Worm (Caenorhabditis elegans) whole organism, young adult: ENCODE measurements around the gene strm-1.

ENCODE experiments used
- C06A6.2 ChIP-seq: fragments of 200-800 bp; sonication (Bioruptor generic); conservative IDR thresholded peaks from 2 replicates; pipeline ENCODE4 v1.3.6; 2022; ENCODE audit warnings: missing genetic modification characterization, missing compliant biosample characterization
- F49E8.2 ChIP-seq: sonication (generic microtip); optimal IDR thresholded peaks from 3 replicates; lab custom pipeline; 2017; ENCODE audit warnings: missing genetic modification characterization, mild to moderate bottlenecking, missing compliant biosample characterization, antibody characterized with exemption, moderate library complexity; ENCODE audit not compliant: insufficient read depth
- F55B11.4 ChIP-seq: sonication (generic microtip); optimal IDR thresholded peaks from 2 replicates; lab custom pipeline; 2016; ENCODE audit warnings: missing compliant biosample characterization, missing genetic modification characterization, borderline replicate concordance; ENCODE audit not compliant: insufficient read depth
- K11D2.4 ChIP-seq: fragments of 200-800 bp; sonication (Bioruptor generic); IDR thresholded peaks from 2 replicates; pipeline ENCODE4 v1.3.6; 2022; ENCODE audit warnings: missing genetic modification reagents, missing genetic modification characterization, missing compliant biosample characterization
- Y53F4B.3 ChIP-seq: fragments of 200-800 bp; sonication (Bioruptor generic); IDR thresholded peaks from 2 replicates; pipeline ENCODE4 v1.3.6; 2022; ENCODE audit warnings: missing genetic modification reagents, missing genetic modification characterization, missing compliant biosample characterization
- Y53G8AR.9 ChIP-seq: fragments of 200-800 bp; sonication (Bioruptor generic); conservative IDR thresholded peaks from 2 replicates; pipeline ENCODE4 v1.3.6; 2022; ENCODE audit warnings: missing genetic modification reagents, missing genetic modification characterization, missing compliant biosample characterization
- Y56A3A.18 ChIP-seq: fragments of 200-800 bp; sonication (Bioruptor generic); IDR thresholded peaks from 2 replicates; pipeline ENCODE4 v1.3.6; 2022; ENCODE audit warnings: missing genetic modification reagents, missing genetic modification characterization, missing compliant biosample characterization
- ama-1 ChIP-seq, 3 experiments: fragments of 150-350 bp in 1 of 3; sonication (generic microtip) in 2 of 3; optimal IDR thresholded peaks; 2 replicates each; lab custom pipeline; 2014 to 2018; ENCODE audit warnings: missing biosample characterization in 2 of 3, missing genetic modification characterization in 2 of 3, missing genetic modification reagents in 2 of 3
- aptf-3 ChIP-seq: fragments of 200-800 bp; sonication (Bioruptor generic); IDR thresholded peaks from 2 replicates; pipeline ENCODE4 v1.3.6; 2022; ENCODE audit warnings: missing genetic modification characterization, missing compliant biosample characterization
- athp-1 ChIP-seq: sonication (generic microtip); optimal IDR thresholded peaks from 2 replicates; lab custom pipeline; 2017; ENCODE audit warnings: mild to moderate bottlenecking, missing genetic modification characterization, missing compliant biosample characterization
- attf-3 ChIP-seq: fragments of 200-800 bp; sonication (Bioruptor generic); conservative IDR thresholded peaks from 2 replicates; pipeline ENCODE4 v1.3.6; 2022; ENCODE audit warnings: missing genetic modification reagents, missing genetic modification characterization, missing compliant biosample characterization
- attf-5 ChIP-seq: fragments of 200-800 bp; sonication (Bioruptor generic); optimal IDR thresholded peaks from 2 replicates; lab custom pipeline; 2018; ENCODE audit warnings: mild to moderate bottlenecking, missing genetic modification characterization, missing compliant biosample characterization
- attf-6 ChIP-seq: fragments of 200-800 bp; sonication (Bioruptor generic); IDR thresholded peaks from 2 replicates; pipeline ENCODE4 v1.3.6; 2022; ENCODE audit warnings: missing genetic modification reagents, missing genetic modification characterization, missing compliant biosample characterization
- cebp-1 ChIP-seq, 2 experiments: fragments of 200-800 bp in 1 of 2; sonication (Bioruptor generic) in 1 of 2; sonication (generic microtip) in 1 of 2; IDR thresholded peaks in 1 of 2; optimal IDR thresholded peaks in 1 of 2; 2 replicates each; pipeline versions ENCODE4 v1.3.6 to Lab custom; 2017 to 2022; ENCODE audit warnings: missing compliant biosample characterization in 2 of 2, missing genetic modification characterization in 2 of 2, mild to moderate bottlenecking in 1 of 2, missing genetic modification reagents in 1 of 2, moderate library complexity in 1 of 2
- ceh-100 ChIP-seq: fragments of 200-800 bp; sonication (Bioruptor generic); IDR thresholded peaks from 2 replicates; pipeline ENCODE4 v1.3.6; 2022; ENCODE audit warnings: missing genetic modification reagents, missing genetic modification characterization, missing compliant biosample characterization
- ceh-27 ChIP-seq: fragments of 200-800 bp; sonication (Bioruptor generic); optimal IDR thresholded peaks from 2 replicates; lab custom pipeline; 2018; ENCODE audit warnings: mild to moderate bottlenecking, missing genetic modification characterization, moderate library complexity, missing compliant biosample characterization
- ceh-79 ChIP-seq: sonication (generic microtip); optimal IDR thresholded peaks from 2 replicates; lab custom pipeline; 2017; ENCODE audit warnings: mild to moderate bottlenecking, missing genetic modification characterization, missing compliant biosample characterization
- dox-1 ChIP-seq: fragments of 200-800 bp; sonication (Bioruptor generic); IDR thresholded peaks from 2 replicates; pipeline ENCODE4 v1.3.6; 2022; ENCODE audit warnings: missing genetic modification reagents, missing genetic modification characterization, missing compliant biosample characterization
- dpff-1 ChIP-seq: sonication (generic microtip); optimal IDR thresholded peaks from 2 replicates; lab custom pipeline; 2017; ENCODE audit warnings: mild to moderate bottlenecking, missing genetic modification characterization, missing compliant biosample characterization
- egrh-3 ChIP-seq: fragments of 200-800 bp; sonication (Bioruptor generic); IDR thresholded peaks from 2 replicates; pipeline ENCODE4 v1.3.6; 2022; ENCODE audit warnings: missing genetic modification reagents, missing genetic modification characterization, missing compliant biosample characterization
- ekl-4 ChIP-seq: fragments of 200-800 bp; sonication (Bioruptor generic); IDR thresholded peaks from 2 replicates; pipeline ENCODE4 v1.3.6; 2022; ENCODE audit warnings: missing genetic modification reagents, missing genetic modification characterization, missing compliant biosample characterization
- ets-4 ChIP-seq: fragments of 200-800 bp; sonication (Bioruptor generic); optimal IDR thresholded peaks from 2 replicates; lab custom pipeline; 2018; ENCODE audit warnings: mild to moderate bottlenecking, missing genetic modification characterization, missing compliant biosample characterization
- fkh-3 ChIP-seq: sonication (generic microtip); optimal IDR thresholded peaks from 2 replicates; lab custom pipeline; 2016; ENCODE audit warnings: mild to moderate bottlenecking, missing genetic modification characterization, missing compliant biosample characterization
- him-1 ChIP-seq: sonication (generic microtip); optimal IDR thresholded peaks from 2 replicates; lab custom pipeline; 2016; ENCODE audit warnings: missing genotype, missing genetic modification reagents, missing genetic modification characterization, missing compliant biosample characterization
- hlh-26 ChIP-seq: fragments of 200-800 bp; sonication (Bioruptor generic); conservative IDR thresholded peaks from 2 replicates; pipeline ENCODE4 v1.3.6; 2022; ENCODE audit warnings: missing genetic modification reagents, missing genetic modification characterization, missing compliant biosample characterization
- hmg-20 ChIP-seq: fragments of 200-800 bp; sonication (Bioruptor generic); IDR thresholded peaks from 2 replicates; pipeline ENCODE4 v1.3.6; 2022; ENCODE audit warnings: missing genetic modification reagents, missing genetic modification characterization, missing compliant biosample characterization
- hsf-1 ChIP-seq: fragments of 200-800 bp; sonication (Bioruptor generic); IDR thresholded peaks from 2 replicates; pipeline ENCODE4 v1.3.6; 2022; ENCODE audit warnings: missing genetic modification reagents, missing genetic modification characterization, missing compliant biosample characterization
- let-526 ChIP-seq: fragments of 200-800 bp; sonication (Bioruptor generic); IDR thresholded peaks from 2 replicates; pipeline ENCODE4 v1.3.6; 2022; ENCODE audit warnings: missing genetic modification reagents, missing genetic modification characterization, missing compliant biosample characterization
- lin-35 ChIP-seq, 3 experiments: fragments of 150-350 bp in 2 of 3; sonication (generic microtip) in 1 of 3; optimal IDR thresholded peaks; 2 replicates each; lab custom pipeline; 2014 to 2018; ENCODE audit warnings: missing biosample characterization in 3 of 3, missing genetic modification characterization in 3 of 3, missing genetic modification reagents in 3 of 3
- lin-40 ChIP-seq: sonication (generic microtip); optimal IDR thresholded peaks from 2 replicates; lab custom pipeline; 2016; ENCODE audit warnings: missing genetic modification characterization, mild to moderate bottlenecking, missing compliant biosample characterization, missing genotype, missing genetic modification reagents
- lsl-1 ChIP-seq: fragments of 200-800 bp; sonication (Bioruptor generic); optimal IDR thresholded peaks from 2 replicates; lab custom pipeline; 2018; ENCODE audit warnings: mild to moderate bottlenecking, missing genetic modification characterization, moderate library complexity, missing compliant biosample characterization
- mxl-1 ChIP-seq: sonication (generic microtip); optimal IDR thresholded peaks from 2 replicates; lab custom pipeline; 2016; ENCODE audit warnings: missing genetic modification characterization, missing compliant biosample characterization
- nfya-1 ChIP-seq: sonication (generic microtip); optimal IDR thresholded peaks from 2 replicates; lab custom pipeline; 2017; ENCODE audit warnings: antibody characterized with exemption, missing compliant biosample characterization, missing genetic modification characterization, borderline replicate concordance; ENCODE audit not compliant: insufficient read depth
- nhr-120 ChIP-seq: fragments of 200-800 bp; sonication (Bioruptor generic); IDR thresholded peaks from 2 replicates; pipeline ENCODE4 v1.3.6; 2022; ENCODE audit warnings: missing genetic modification characterization, missing compliant biosample characterization
- nhr-90 ChIP-seq: sonication (generic microtip); optimal IDR thresholded peaks from 2 replicates; lab custom pipeline; 2016; ENCODE audit warnings: missing genotype, mild to moderate bottlenecking, missing genetic modification characterization, missing compliant biosample characterization
- pbrm-1 ChIP-seq: fragments of 200-800 bp; sonication (Bioruptor generic); IDR thresholded peaks from 2 replicates; pipeline ENCODE4 v1.3.6; 2022; ENCODE audit warnings: missing genetic modification reagents, missing genetic modification characterization, missing compliant biosample characterization
- pha-4 ChIP-seq: fragments of 150-350 bp; sonication (generic microtip); optimal IDR thresholded peaks from 2 replicates; lab custom pipeline; 2014; ENCODE audit warnings: missing biosample characterization, missing genetic modification reagents, missing genetic modification characterization
- somi-1 ChIP-seq: fragments of 200-800 bp; sonication (Bioruptor generic); optimal IDR thresholded peaks from 2 replicates; lab custom pipeline; 2018; ENCODE audit warnings: mild to moderate bottlenecking, missing genetic modification characterization, missing compliant biosample characterization
- sptf-2 ChIP-seq: fragments of 200-800 bp; sonication (Bioruptor generic); optimal IDR thresholded peaks from 2 replicates; lab custom pipeline; 2018; ENCODE audit warnings: mild to moderate bottlenecking, missing genetic modification characterization, missing compliant biosample characterization
- tlf-1 ChIP-seq: fragments of 200-800 bp; sonication (Bioruptor generic); optimal IDR thresholded peaks from 2 replicates; lab custom pipeline; 2018; ENCODE audit warnings: mild to moderate bottlenecking, missing genetic modification characterization, missing compliant biosample characterization
- unc-130 ChIP-seq: sonication (generic microtip); optimal IDR thresholded peaks from 2 replicates; lab custom pipeline; 2016; ENCODE audit warnings: missing genetic modification reagents, missing genetic modification characterization, missing compliant biosample characterization
- zfh-2 ChIP-seq: fragments of 200-800 bp; sonication (Bioruptor generic); conservative IDR thresholded peaks from 2 replicates; pipeline ENCODE4 v1.3.6; 2022; ENCODE audit warnings: missing genetic modification reagents, missing genetic modification characterization, missing compliant biosample characterization
- zim-3 ChIP-seq: sonication (generic microtip); optimal IDR thresholded peaks from 2 replicates; lab custom pipeline; 2017; ENCODE audit warnings: mild to moderate bottlenecking, missing genetic modification characterization, moderate library complexity, missing compliant biosample characterization
- ztf-18 ChIP-seq: sonication (generic microtip); optimal IDR thresholded peaks from 2 replicates; lab custom pipeline; 2016; ENCODE audit warnings: missing genotype, mild to moderate bottlenecking, missing genetic modification characterization, missing compliant biosample characterization
- ztf-25 ChIP-seq: fragments of 200-800 bp; sonication (Bioruptor generic); IDR thresholded peaks from 2 replicates; pipeline ENCODE4 v1.3.6; 2022; ENCODE audit warnings: missing genetic modification reagents, missing genetic modification characterization, missing compliant biosample characterization
- ztf-6 ChIP-seq: fragments of 200-800 bp; sonication (Bioruptor generic); IDR thresholded peaks from 2 replicates; pipeline ENCODE4 v1.3.6; 2022; ENCODE audit warnings: missing genetic modification reagents, missing genetic modification characterization, missing compliant biosample characterization

strm-1 gene

DNA sequence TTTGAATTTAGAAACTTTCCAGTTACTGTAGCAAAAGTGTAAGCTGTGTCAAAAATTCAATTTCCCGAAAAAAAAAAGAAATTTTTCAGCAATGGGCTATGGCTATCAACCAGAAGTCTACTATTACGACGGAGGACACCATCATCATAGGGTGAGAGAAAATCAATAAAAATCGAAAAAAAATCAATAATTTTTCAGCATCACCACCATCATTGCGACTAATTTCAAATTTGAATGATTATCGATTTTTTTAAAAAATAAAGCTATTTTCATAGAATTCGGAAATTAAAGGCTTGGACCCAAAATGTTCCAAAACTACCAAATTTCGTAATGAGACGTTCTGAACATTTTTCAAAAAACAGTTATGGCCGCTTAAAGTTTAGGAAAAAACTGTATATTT, 21.8 kb downstream of the strm-1 start:
- TF ChIP-seq C06A6.2, result no peak
- no peak for TF ChIP-seq nhr-90 (tag; lab: Kevin White, UChicago)
- TF ChIP-seq ets-4 (GFP tag; lab: Kevin White, UChicago), result no peak
- no peak for TF ChIP-seq ztf-18
- TF ChIP-seq pbrm-1, result no peak
- TF ChIP-seq zfh-2 (GFP tag; lab: Robert Waterston, UW), result no peak
- TF ChIP-seq dpff-1 (tag; lab: Kevin White, UChicago), result no peak
- no peak for TF ChIP-seq ceh-27 (GFP tag; lab: Kevin White, UChicago)
- no peak for TF ChIP-seq hmg-20
- no peak for TF ChIP-seq athp-1 (tag; lab: Kevin White, UChicago)
- TF ChIP-seq attf-3, result no peak
- TF ChIP-seq aptf-3, result no peak
- no peak for TF ChIP-seq ceh-100 (GFP tag; lab: Robert Waterston, UW)
- TF ChIP-seq F49E8.2 (tag; lab: Kevin White, UChicago), result no peak

DNA sequence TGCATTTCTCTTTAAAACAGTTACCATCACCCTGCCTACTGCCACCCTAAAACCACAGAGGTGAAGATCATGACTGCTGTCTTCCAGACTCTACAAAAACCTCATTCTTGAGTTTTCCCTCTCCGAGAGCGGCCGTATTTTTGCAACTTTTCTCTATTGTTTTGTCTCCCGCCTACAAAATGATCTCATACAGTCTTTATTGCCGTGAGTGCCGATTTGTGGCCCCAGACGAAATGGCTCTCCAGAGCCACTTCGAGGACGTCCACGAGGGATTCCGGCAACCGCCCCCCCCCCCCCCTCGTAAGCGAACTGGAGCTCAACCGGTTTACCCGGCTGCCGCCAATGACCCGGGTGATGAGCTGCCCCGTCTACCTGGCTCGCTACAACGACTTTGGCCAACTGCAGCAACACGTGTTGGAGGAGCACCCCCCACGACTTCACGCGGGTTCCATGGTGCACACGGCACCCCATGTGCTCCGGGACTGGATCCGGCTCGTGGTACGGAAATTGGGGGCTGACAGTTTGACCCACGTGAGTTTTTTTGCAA, 23.0 kb downstream of the strm-1 start:
- TF ChIP-seq tlf-1 (no peak), hmg-20 (no peak), ztf-6 (GFP tag; lab: Robert Waterston, UW) (no peak), zim-3 (peak; percentile 61), attf-5 (GFP tag; lab: Kevin White, UChicago) (no peak), somi-1 (GFP tag; lab: Kevin White, UChicago) (no peak), attf-6 (GFP tag; lab: Robert Waterston, UW) (no peak), dox-1 (GFP tag; lab: Robert Waterston, UW) (0 out of 2 replicates have a peak, but pooled peaks have one; percentile 23), ztf-18 (no peak), Y56A3A.18 (GFP tag; lab: Robert Waterston, UW) (no peak), lin-40 (tag; lab: Kevin White, UChicago) (no peak), ama-1 (optimal IDR thresholded peaks at IDR 0.05; lab: Kevin White, UChicago) (no peak), ama-1 (GFP tag; optimal IDR thresholded peaks at IDR 0.05; lab: Kevin White, UChicago) (no peak), zfh-2 (GFP tag; lab: Robert Waterston, UW) (peak; percentile 93), Y53F4B.3 (no peak), cebp-1 (GFP tag; IDR thresholded peaks at IDR 0.05; lab: Robert Waterston, UW) (no peak), cebp-1 (tag; optimal IDR thresholded peaks at IDR 0.05; lab: Kevin White, UChicago) (no peak), him-1 (tag; lab: Kevin White, UChicago) (no peak), fkh-3 (tag; lab: Kevin White, UChicago) (no peak), nhr-90 (tag; lab: Kevin White, UChicago) (no peak), pha-4 (tag; lab: Kevin White, UChicago) (no peak), K11D2.4 (no peak), mxl-1 (tag; lab: Kevin White, UChicago) (no peak), egrh-3 (GFP tag; lab: Robert Waterston, UW) (peak; percentile 90), hlh-26 (GFP tag; lab: Robert Waterston, UW) (no peak), lin-35 (GFP tag; optimal IDR thresholded peaks at IDR 0.05; lab: Kevin White, UChicago) (no peak), hsf-1 (no peak), ceh-79 (peak; percentile 2), ztf-25 (GFP tag; lab: Robert Waterston, UW) (no peak), nfya-1 (no peak), unc-130 (GFP tag; lab: Kevin White, UChicago) (no peak), lsl-1 (no peak), let-526 (no peak), ekl-4 (GFP tag; lab: Robert Waterston, UW) (no peak), ceh-27 (GFP tag; lab: Kevin White, UChicago) (no peak), sptf-2 (no peak), F55B11.4 (tag; lab: Kevin White, UChicago) (no peak), nhr-120 (GFP tag; lab: Robert Waterston, UW) (no peak), Y53G8AR.9 (GFP tag; lab: Robert Waterston, UW) (no peak), ets-4 (GFP tag; lab: Kevin White, UChicago) (no peak), athp-1 (tag; lab: Kevin White, UChicago) (no peak)
